Worm (Caenorhabditis elegans): Measurements from ENCODE around the gene F43G6.8.

DNA sequence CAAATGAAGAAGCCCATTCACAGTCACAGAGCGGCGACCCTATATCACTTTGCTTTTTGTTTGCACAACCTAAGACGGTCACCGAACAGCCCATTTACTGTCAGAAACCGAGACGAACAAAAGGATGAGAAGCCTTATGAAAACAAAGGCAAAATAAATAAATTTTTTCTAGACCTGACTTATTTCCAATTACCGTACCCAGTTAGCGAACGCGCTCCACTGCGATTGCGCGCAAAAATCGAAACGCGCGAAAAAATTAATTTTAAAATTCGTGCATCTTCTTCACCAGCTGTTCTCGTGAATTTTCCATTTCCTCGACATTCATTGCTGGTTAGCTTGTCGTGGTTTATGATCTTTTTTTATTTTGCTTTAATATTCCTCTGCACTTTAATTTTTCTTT is 31.4 kb downstream of the F43G6.8 start, which contains the start of gene F43G6.16:
- TF ChIP-seq mdl-1 (tag; optimal IDR thresholded peaks at IDR 0.05) (no peak), nhr-237 (tag; optimal IDR thresholded peaks at IDR 0.05) (no peak), lin-39 (tag; optimal IDR thresholded peaks at IDR 0.05) (no peak), nhr-43 (tag; optimal IDR thresholded peaks at IDR 0.05; ENCODE audit: poor library complexity, severe bottlenecking) (no peak), hmg-11 (tag; optimal IDR thresholded peaks at IDR 0.05) (no peak), ceh-82 (tag; optimal IDR thresholded peaks at IDR 0.05) (no peak), unc-62 (GFP tag; optimal IDR thresholded peaks at IDR 0.05) (no peak), pha-4 (tag; optimal IDR thresholded peaks at IDR 0.05) (peak; percentile 55), elt-3 (tag; optimal IDR thresholded peaks at IDR 0.05) (no peak), lsy-12 (tag; optimal IDR thresholded peaks at IDR 0.05) (no peak)
